Worm (Caenorhabditis elegans) whole organism, early embryonic: ENCODE measurements around the gene ZK185.3.

Experiments used
- B0310.2 ChIP-seq: sonication (generic microtip); optimal IDR thresholded peaks from 2 replicates; lab custom pipeline; 2016; ENCODE audit warnings: mild to moderate bottlenecking, missing genetic modification characterization, missing compliant biosample characterization
- F13C5.2 ChIP-seq: sonication (generic microtip); optimal IDR thresholded peaks from 2 replicates; lab custom pipeline; 2017; ENCODE audit warnings: mild to moderate bottlenecking, missing genetic modification characterization, inconsistent platforms, missing compliant biosample characterization
- aly-1 ChIP-seq: sonication (generic microtip); optimal IDR thresholded peaks from 2 replicates; lab custom pipeline; 2016; ENCODE audit warnings: missing genetic modification characterization, missing compliant biosample characterization
- ama-1 ChIP-seq: fragments of 150-350 bp; optimal IDR thresholded peaks from 2 replicates; lab custom pipeline; 2014
- ceh-13 ChIP-seq: fragments of 200-800 bp; sonication (Bioruptor generic); optimal IDR thresholded peaks from 2 replicates; lab custom pipeline; 2018; ENCODE audit warnings: mild to moderate bottlenecking, missing genetic modification characterization, missing compliant biosample characterization
- ceh-36 ChIP-seq: sonication (generic microtip); optimal IDR thresholded peaks from 2 replicates; lab custom pipeline; 2016; ENCODE audit warnings: missing genetic modification characterization, inconsistent platforms, missing compliant biosample characterization
- ets-7 ChIP-seq: sonication (generic microtip); optimal IDR thresholded peaks from 2 replicates; lab custom pipeline; 2016; ENCODE audit warnings: missing genotype, missing genetic modification characterization, missing compliant biosample characterization
- flt-1 ChIP-seq: fragments of 200-800 bp; sonication (Bioruptor generic); IDR thresholded peaks from 2 replicates; pipeline ENCODE4 v1.3.6; 2022; ENCODE audit warnings: missing genetic modification characterization, missing compliant biosample characterization
- hmbx-1 ChIP-seq: sonication (generic microtip); optimal IDR thresholded peaks from 2 replicates; lab custom pipeline; 2016; ENCODE audit warnings: mild to moderate bottlenecking, missing genetic modification characterization, missing compliant biosample characterization
- hmg-4 ChIP-seq: fragments of 200-800 bp; sonication (Bioruptor generic); optimal IDR thresholded peaks from 2 replicates; lab custom pipeline; 2018; ENCODE audit warnings: mild to moderate bottlenecking, missing genetic modification characterization, missing compliant biosample characterization
- hnd-1 ChIP-seq: sonication (generic microtip); optimal IDR thresholded peaks from 2 replicates; lab custom pipeline; 2016; ENCODE audit warnings: missing genetic modification characterization, missing compliant biosample characterization
- pes-1 ChIP-seq: fragments of 200-800 bp; sonication (Bioruptor generic); IDR thresholded peaks from 2 replicates; pipeline ENCODE4 v1.3.6; 2022; ENCODE audit warnings: missing genetic modification reagents, missing genetic modification characterization, missing compliant biosample characterization
- scrt-1 ChIP-seq: fragments of 200-800 bp; sonication (Bioruptor generic); IDR thresholded peaks from 2 replicates; pipeline ENCODE4 v1.3.6; 2022; ENCODE audit warnings: missing genetic modification characterization, missing compliant biosample characterization
- sea-1 ChIP-seq: fragments of 200-800 bp; sonication (Bioruptor generic); conservative IDR thresholded peaks from 2 replicates; pipeline ENCODE4 v1.3.6; 2022; ENCODE audit warnings: missing genetic modification characterization, missing compliant biosample characterization
- tbx-11 ChIP-seq: fragments of 200-800 bp; sonication (Bioruptor generic); IDR thresholded peaks from 2 replicates; pipeline ENCODE4 v1.3.6; 2022; ENCODE audit warnings: missing genetic modification characterization, missing compliant biosample characterization
- tbx-37 ChIP-seq: fragments of 200-800 bp; sonication (Bioruptor generic); conservative IDR thresholded peaks from 2 replicates; pipeline ENCODE4 v1.3.6; 2022; ENCODE audit warnings: missing genetic modification reagents, missing genetic modification characterization, missing compliant biosample characterization
- tra-4 ChIP-seq: sonication (generic microtip); optimal IDR thresholded peaks from 2 replicates; lab custom pipeline; 2017; ENCODE audit warnings: missing genetic modification characterization, missing compliant biosample characterization

Gene ZK185.3

DNA sequence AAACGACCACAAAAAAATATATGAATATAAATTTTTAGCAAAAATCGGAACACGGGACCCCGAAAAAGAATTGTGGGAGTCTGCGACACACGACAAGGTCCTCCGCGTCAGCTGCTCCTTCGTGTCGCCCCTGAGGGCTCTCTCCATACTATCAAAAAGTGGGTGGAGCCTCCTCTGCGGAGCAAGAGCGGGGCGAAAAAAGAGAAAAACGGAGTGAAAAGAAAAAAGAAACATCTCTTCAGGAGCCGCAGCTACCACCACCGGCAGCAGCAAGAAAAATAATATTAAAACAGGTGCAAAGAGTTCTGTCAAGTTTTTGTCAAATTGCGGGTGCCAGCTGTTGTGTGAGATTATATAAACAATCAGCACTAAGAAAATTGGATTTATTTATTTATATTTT, 23.6 kb downstream of the ZK185.3 start, which contains the start of gene gbb-2:
gbb-2 (minus strand) TSS at position 112 of the 400 bp plus-strand sequence.
- TF ChIP-seq ets-7 (tag; lab: Kevin White, UChicago), result no peak
- no peak for TF ChIP-seq hmg-4 (GFP tag; lab: Kevin White, UChicago)
- no peak for TF ChIP-seq tbx-37 (GFP tag; lab: Robert Waterston, UW)
- no peak for TF ChIP-seq flt-1
- no peak for TF ChIP-seq ceh-36 (tag; lab: Kevin White, UChicago)
- no peak for TF ChIP-seq ama-1 (lab: Kevin White, UChicago)
- no peak for TF ChIP-seq tra-4
- TF ChIP-seq hmbx-1, result no peak
- no peak for TF ChIP-seq scrt-1 (GFP tag; lab: Robert Waterston, UW)
- TF ChIP-seq hnd-1, result no peak
- TF ChIP-seq B0310.2 (tag; lab: Kevin White, UChicago), result no peak

DNA sequence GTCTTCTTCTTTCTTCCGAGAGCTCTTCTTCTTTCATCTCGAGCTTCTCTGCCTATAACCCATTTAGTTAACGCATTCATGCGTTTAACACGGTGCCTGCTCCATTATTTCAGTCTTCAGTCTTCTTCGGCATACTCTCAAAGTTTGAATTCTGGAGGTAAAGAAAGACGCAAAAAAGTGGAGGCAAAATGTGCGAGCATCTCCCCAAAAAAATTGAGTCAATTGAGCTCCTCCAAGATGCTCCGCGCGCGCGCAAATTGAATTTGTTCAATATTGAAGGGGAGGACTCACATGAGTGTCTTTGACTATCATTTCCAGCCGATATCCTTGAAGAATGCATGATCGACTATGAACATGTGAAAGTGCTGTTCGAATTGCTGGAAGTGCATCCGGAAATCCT, 25.2 kb downstream of the ZK185.3 start:
- TF ChIP-seq ceh-13, result no peak

DNA sequence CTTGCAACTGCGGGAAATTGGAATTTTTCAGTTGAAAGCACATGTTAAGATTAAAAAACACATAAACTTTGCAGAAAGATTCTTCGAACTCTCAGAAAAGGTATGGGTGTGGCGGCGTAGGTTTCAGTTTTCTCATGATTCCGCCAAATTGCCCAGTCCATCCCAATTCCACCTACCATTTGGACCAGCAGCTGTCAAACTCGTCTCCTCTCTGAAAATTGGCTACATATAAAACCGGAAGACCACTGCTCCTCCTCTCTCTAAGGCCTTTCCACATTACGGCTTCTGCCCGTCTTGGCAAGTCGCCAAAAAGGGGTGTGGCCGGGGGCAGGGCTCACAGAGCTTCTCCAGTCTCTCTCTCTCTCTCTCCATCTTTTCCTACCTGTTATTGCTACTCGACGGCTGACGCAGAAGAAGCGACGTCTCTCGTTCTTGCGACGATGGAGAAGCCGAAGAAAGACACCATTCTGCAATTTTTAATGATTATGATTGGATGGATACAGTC, 40.0 kb downstream of the ZK185.3 start, which contains the start of gene ZK180.7:
ZK180.7 (plus strand) TSS at position 395 of the 505 bp plus-strand sequence.
- TF ChIP-seq flt-1 (no peak), aly-1 (tag; lab: Kevin White, UChicago) (no peak), ets-7 (tag; lab: Kevin White, UChicago) (no peak), scrt-1 (GFP tag; lab: Robert Waterston, UW) (no peak), hmbx-1 (no peak), F13C5.2 (tag; lab: Kevin White, UChicago) (no peak), hmg-4 (GFP tag; lab: Kevin White, UChicago) (no peak), ceh-36 (tag; lab: Kevin White, UChicago) (no peak), pes-1 (no peak), tbx-37 (GFP tag; lab: Robert Waterston, UW) (no peak)

DNA sequence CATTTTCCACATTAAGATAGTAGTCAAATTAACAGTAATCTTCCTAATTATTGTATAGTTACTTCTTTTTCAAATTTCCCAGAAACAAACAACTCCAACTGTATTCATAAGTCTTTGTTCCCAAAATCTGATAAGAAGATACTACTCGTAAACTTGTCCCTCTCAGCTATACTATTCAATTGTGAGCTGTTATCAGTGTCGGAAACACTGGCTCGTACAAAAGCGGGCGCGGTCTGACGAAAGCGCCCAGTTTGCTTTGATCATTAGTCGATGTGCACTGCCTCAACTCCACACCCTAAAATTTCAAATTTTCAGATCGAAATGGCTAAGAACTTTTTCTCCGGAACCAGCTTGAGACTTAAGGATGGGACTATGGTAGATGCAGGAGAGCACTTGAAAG, 43.5 kb downstream of the ZK185.3 start, which contains the start of gene trx-3:
trx-3 (plus strand) TSS at position 291 of the 400 bp plus-strand sequence.
- TF ChIP-seq flt-1 (no peak), scrt-1 (GFP tag; lab: Robert Waterston, UW) (no peak), B0310.2 (tag; lab: Kevin White, UChicago) (no peak), tbx-11 (GFP tag; lab: Robert Waterston, UW) (no peak), tbx-37 (GFP tag; lab: Robert Waterston, UW) (no peak), hnd-1 (no peak)

DNA sequence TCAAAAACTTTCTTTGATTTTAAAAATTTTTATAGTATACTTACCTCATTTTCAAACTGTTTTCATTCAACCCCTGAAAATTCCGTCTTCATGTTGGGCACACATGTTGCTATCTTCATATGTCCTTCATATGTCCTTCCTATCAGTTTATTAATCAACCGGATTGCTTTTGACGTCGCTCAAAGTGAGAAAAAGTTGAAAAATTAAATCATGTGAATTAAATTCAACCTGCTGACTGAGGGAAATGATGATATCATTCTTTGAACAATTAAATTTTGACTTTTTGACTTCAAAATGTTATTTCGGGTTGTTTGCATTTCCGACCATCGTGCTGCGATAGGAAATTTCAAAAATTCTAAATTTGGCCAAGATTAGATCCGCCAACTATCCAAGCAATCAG, 45.7 kb downstream of the ZK185.3 start:
- TF ChIP-seq flt-1 (no peak), hnd-1 (no peak), ets-7 (tag; lab: Kevin White, UChicago) (no peak), ama-1 (lab: Kevin White, UChicago) (no peak), sea-1 (GFP tag; lab: Robert Waterston, UW) (no peak), F13C5.2 (tag; lab: Kevin White, UChicago) (no peak), pes-1 (no peak), ceh-36 (tag; lab: Kevin White, UChicago) (no peak), ceh-13 (no peak), hmg-4 (GFP tag; lab: Kevin White, UChicago) (no peak), tra-4 (no peak), scrt-1 (GFP tag; lab: Robert Waterston, UW) (no peak)

DNA sequence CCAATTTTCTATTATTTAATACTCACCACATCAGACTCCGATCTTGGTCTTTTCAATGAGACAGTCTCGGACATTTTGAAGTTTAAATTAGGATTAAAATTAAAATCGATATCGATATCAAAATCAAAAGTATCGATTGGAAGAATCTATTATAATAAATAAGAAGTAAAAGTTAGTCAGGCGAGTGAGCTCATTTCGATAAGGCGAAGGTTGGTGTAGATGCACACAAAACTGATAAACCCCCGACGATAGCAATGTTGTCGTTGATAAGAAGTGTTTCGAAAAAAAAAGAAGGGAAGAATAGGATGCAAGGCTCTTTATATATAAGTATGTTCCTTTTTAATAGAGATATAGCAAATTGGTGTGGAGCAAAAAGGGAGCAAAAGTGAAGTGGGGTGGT, 47.7 kb downstream of the ZK185.3 start, which contains the start of gene M01H9.4:
M01H9.4 (minus strand) TSS at position 379 of the 400 bp plus-strand sequence.
- no peak for TF ChIP-seq ets-7 (tag; lab: Kevin White, UChicago)
- no peak for TF ChIP-seq F13C5.2 (tag; lab: Kevin White, UChicago)
- no peak for TF ChIP-seq ama-1 (lab: Kevin White, UChicago)
- TF ChIP-seq sea-1 (GFP tag; lab: Robert Waterston, UW), result no peak

DNA sequence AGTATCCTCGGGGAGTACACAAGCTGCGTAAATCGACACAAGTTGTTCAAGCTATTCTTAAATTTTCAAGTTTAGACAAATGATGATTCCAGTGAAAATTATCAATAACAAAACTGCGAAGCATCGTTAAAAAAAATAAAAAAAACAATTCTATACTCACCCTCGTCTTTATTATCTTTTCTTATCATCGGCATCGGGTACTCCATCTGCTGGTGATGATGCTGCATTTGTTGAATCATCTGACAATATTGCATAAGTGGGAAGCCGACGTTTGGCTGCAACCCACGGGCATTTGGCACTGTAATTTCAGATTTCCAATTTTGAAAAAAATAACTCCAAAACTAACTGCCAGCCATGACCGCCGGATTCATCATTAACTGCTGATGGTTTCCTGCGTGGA, 48.9 kb downstream of the ZK185.3 start:
- TF ChIP-seq ama-1 (lab: Kevin White, UChicago) (no peak), tbx-11 (GFP tag; lab: Robert Waterston, UW) (no peak), hnd-1 (no peak)

DNA sequence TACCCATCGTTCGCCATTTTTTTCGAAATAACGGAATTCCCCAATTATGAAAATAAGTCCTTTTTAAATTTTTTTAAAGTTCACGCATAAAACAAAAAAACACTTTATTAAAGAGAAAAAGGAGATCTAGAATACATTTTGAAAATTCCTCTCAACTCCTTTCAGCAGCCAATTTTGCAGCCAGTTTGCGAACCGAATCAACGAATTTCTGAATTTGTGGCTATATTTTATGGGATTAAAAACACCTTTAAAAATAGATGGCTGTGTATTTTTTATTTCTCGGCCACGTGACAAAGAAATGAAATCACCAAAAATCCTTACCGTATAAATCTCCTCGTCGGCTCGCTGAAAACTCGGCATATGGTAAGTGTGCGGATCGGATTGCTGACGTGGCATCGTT, 50.2 kb downstream of the ZK185.3 start, which contains the start of gene M01H9.10:
M01H9.10 (minus strand) TSS at position 101 of the 400 bp plus-strand sequence.
- TF ChIP-seq tra-4 (no peak), F13C5.2 (tag; lab: Kevin White, UChicago) (no peak), hnd-1 (no peak), ceh-36 (tag; lab: Kevin White, UChicago) (no peak), hmg-4 (GFP tag; lab: Kevin White, UChicago) (no peak), sea-1 (GFP tag; lab: Robert Waterston, UW) (no peak), tbx-11 (GFP tag; lab: Robert Waterston, UW) (no peak), ceh-13 (no peak), B0310.2 (tag; lab: Kevin White, UChicago) (no peak), ama-1 (lab: Kevin White, UChicago) (no peak), pes-1 (no peak), aly-1 (tag; lab: Kevin White, UChicago) (no peak), tbx-37 (GFP tag; lab: Robert Waterston, UW) (no peak), hmbx-1 (no peak), ets-7 (tag; lab: Kevin White, UChicago) (no peak), flt-1 (no peak), scrt-1 (GFP tag; lab: Robert Waterston, UW) (no peak)
